Fruit fly (Drosophila melanogaster) whole organism, embryonic: ENCODE data around the gene Cyp4d14.

Experiments
- Atf6 ChIP-seq: fragments of 200-800 bp; sonication (Bioruptor generic); IDR thresholded peaks from 2 replicates; pipeline ENCODE4 v1.3.6; 2022; ENCODE audit warnings: missing biosample characterization, missing genetic modification characterization
- Awh ChIP-seq: fragments of 200-800 bp; sonication (Bioruptor generic); IDR thresholded peaks from 2 replicates; pipeline ENCODE4, ENCODE4 v1.3.6; 2022; ENCODE audit warnings: missing biosample characterization, missing genetic modification characterization
- C15 ChIP-seq: fragments of 200-800 bp; sonication (Bioruptor generic); IDR thresholded peaks from 3 replicates; pipeline ENCODE4 v1.3.6; 2022; ENCODE audit warnings: missing biosample characterization, missing genetic modification characterization
- CG10565 ChIP-seq: fragments of 200-800 bp; sonication (Bioruptor generic); optimal IDR thresholded peaks from 3 replicates; lab custom pipeline; 2016; ENCODE audit warnings: missing biosample characterization, mild to moderate bottlenecking, missing genetic modification characterization
- CG11398 ChIP-seq: fragments of 200-800 bp; sonication (Bioruptor generic); optimal IDR thresholded peaks from 2 replicates; lab custom pipeline; 2016; ENCODE audit warnings: missing biosample characterization, missing genetic modification characterization
- CG12155 ChIP-seq: fragments of 200-800 bp; sonication (Bioruptor generic); optimal IDR thresholded peaks from 3 replicates; lab custom pipeline; 2016; ENCODE audit warnings: missing biosample characterization, missing genetic modification characterization
- CG13424 ChIP-seq: fragments of 200-800 bp; sonication (Bioruptor generic); optimal IDR thresholded peaks from 2 replicates; lab custom pipeline; 2019; ENCODE audit warnings: missing biosample characterization, mild to moderate bottlenecking, missing genetic modification characterization, moderate library complexity
- CG14441 ChIP-seq: fragments of 200-800 bp; sonication (Bioruptor generic); IDR thresholded peaks from 2 replicates; pipeline ENCODE4 v1.3.6; 2022; ENCODE audit warnings: missing biosample characterization, missing genetic modification characterization
- CG15479 ChIP-seq: fragments of 200-800 bp; sonication (Bioruptor generic); optimal IDR thresholded peaks from 3 replicates; lab custom pipeline; 2019; ENCODE audit warnings: missing biosample characterization, mild to moderate bottlenecking, missing genetic modification characterization, moderate library complexity
- CG15696 ChIP-seq: fragments of 200-800 bp; sonication (Bioruptor generic); optimal IDR thresholded peaks from 2 replicates; lab custom pipeline; 2019; ENCODE audit warnings: missing biosample characterization, mild to moderate bottlenecking, missing genetic modification characterization, moderate library complexity
- CG1602 ChIP-seq: fragments of 200-800 bp; sonication (Bioruptor generic); optimal IDR thresholded peaks from 3 replicates; lab custom pipeline; 2016; ENCODE audit warnings: missing biosample characterization, missing genetic modification characterization
- CG1603 ChIP-seq: fragments of 200-800 bp; sonication (Bioruptor generic); optimal IDR thresholded peaks from 2 replicates; lab custom pipeline; 2019; ENCODE audit warnings: missing biosample characterization, mild to moderate bottlenecking, missing genetic modification characterization, moderate library complexity
- CG17568 ChIP-seq: fragments of 200-800 bp; sonication (Bioruptor generic); optimal IDR thresholded peaks from 2 replicates; lab custom pipeline; 2018; ENCODE audit warnings: missing biosample characterization, mild to moderate bottlenecking, missing genetic modification characterization, moderate library complexity
- CG30403 ChIP-seq: fragments of 200-800 bp; sonication (Bioruptor generic); optimal IDR thresholded peaks from 3 replicates; lab custom pipeline; 2016; ENCODE audit warnings: missing biosample characterization, missing genetic modification characterization
- CG31388 ChIP-seq: fragments of 200-800 bp; sonication (Bioruptor generic); optimal IDR thresholded peaks from 2 replicates; lab custom pipeline; 2016; ENCODE audit warnings: missing biosample characterization, missing genetic modification characterization
- CG3163 ChIP-seq: fragments of 200-800 bp; sonication (Bioruptor generic); optimal IDR thresholded peaks from 3 replicates; lab custom pipeline; 2016; ENCODE audit warnings: missing biosample characterization, missing genetic modification characterization
- CG3407 ChIP-seq: fragments of 200-800 bp; sonication (Bioruptor generic); optimal IDR thresholded peaks from 2 replicates; lab custom pipeline; 2018; ENCODE audit warnings: missing biosample characterization, mild to moderate bottlenecking, missing genetic modification characterization
- CG6175 ChIP-seq: fragments of 200-800 bp; sonication (Bioruptor generic); IDR thresholded peaks from 3 replicates; pipeline ENCODE4 v1.3.6; 2022; ENCODE audit warnings: missing biosample characterization, missing genetic modification characterization
- CG6683 ChIP-seq: fragments of 200-800 bp; sonication (Bioruptor generic); optimal IDR thresholded peaks from 2 replicates; lab custom pipeline; 2017; ENCODE audit warnings: missing biosample characterization, mild to moderate bottlenecking, missing genetic modification characterization, missing genetic modification reagents
- CG7963 ChIP-seq: fragments of 200-800 bp; sonication (Bioruptor generic); IDR thresholded peaks from 3 replicates; pipeline ENCODE4 v1.3.6; 2022; ENCODE audit warnings: missing biosample characterization, missing genetic modification characterization; ENCODE audit not compliant: partially characterized antibody
- CTCF ChIP-seq: fragments of 200-800 bp; sonication (Bioruptor generic); optimal IDR thresholded peaks from 2 replicates; lab custom pipeline; 2017; ENCODE audit warnings: missing biosample characterization, mild to moderate bottlenecking, missing genetic modification characterization, moderate library complexity
- Chrac-16 ChIP-seq: fragments of 200-800 bp; sonication (Bioruptor generic); optimal IDR thresholded peaks from 3 replicates; lab custom pipeline; 2016; ENCODE audit warnings: missing biosample characterization, missing genetic modification characterization
- Dek ChIP-seq: fragments of 200-800 bp; sonication (Bioruptor generic); optimal IDR thresholded peaks from 3 replicates; lab custom pipeline; 2019; ENCODE audit warnings: missing biosample characterization, mild to moderate bottlenecking, missing genetic modification characterization, moderate library complexity
- Dp ChIP-seq: fragments of 200-800 bp; sonication (Bioruptor generic); optimal IDR thresholded peaks from 2 replicates; lab custom pipeline; 2018; ENCODE audit warnings: missing biosample characterization, mild to moderate bottlenecking, missing genetic modification characterization, moderate library complexity
- Ets97D ChIP-seq: fragments of 200-800 bp; sonication (Bioruptor generic); optimal IDR thresholded peaks from 3 replicates; lab custom pipeline; 2016; ENCODE audit warnings: missing biosample characterization, missing genetic modification characterization
- HLH4C ChIP-seq: fragments of 200-800 bp; sonication (Bioruptor generic); IDR thresholded peaks from 3 replicates; pipeline ENCODE4 v1.3.6; 2022; ENCODE audit warnings: missing biosample characterization, missing genetic modification characterization; ENCODE audit not compliant: partially characterized antibody
- HmgZ ChIP-seq: fragments of 200-800 bp; sonication (Bioruptor generic); optimal IDR thresholded peaks from 2 replicates; lab custom pipeline; 2018; ENCODE audit warnings: missing biosample characterization, mild to moderate bottlenecking, missing genetic modification characterization
- NC2α ChIP-seq: fragments of 200-800 bp; sonication (Bioruptor generic); optimal IDR thresholded peaks from 2 replicates; lab custom pipeline; 2016; ENCODE audit warnings: missing biosample characterization, missing genetic modification characterization
- Oli ChIP-seq: fragments of 200-800 bp; sonication (Bioruptor generic); optimal IDR thresholded peaks from 2 replicates; lab custom pipeline; 2018; ENCODE audit warnings: missing biosample characterization, mild to moderate bottlenecking, missing genetic modification characterization, moderate library complexity
- Opbp ChIP-seq: fragments of 200-800 bp; sonication (Bioruptor generic); IDR thresholded peaks from 3 replicates; pipeline ENCODE4 v1.3.6; 2022; ENCODE audit warnings: missing biosample characterization, missing genetic modification characterization; ENCODE audit not compliant: partially characterized antibody
- Ssrp ChIP-seq: fragments of 200-800 bp; sonication (Bioruptor generic); optimal IDR thresholded peaks from 2 replicates; lab custom pipeline; 2018; ENCODE audit warnings: missing biosample characterization, mild to moderate bottlenecking, missing genetic modification characterization, moderate library complexity
- ab ChIP-seq: fragments of 200-800 bp; sonication (Bioruptor generic); optimal IDR thresholded peaks from 2 replicates; lab custom pipeline; 2016; ENCODE audit warnings: missing biosample characterization, missing genetic modification characterization
- abd-A ChIP-seq: fragments of 200-800 bp; sonication (Bioruptor generic); optimal IDR thresholded peaks from 3 replicates; lab custom pipeline; 2019; ENCODE audit warnings: missing biosample characterization, mild to moderate bottlenecking, missing genetic modification characterization, moderate library complexity
- da ChIP-seq: fragments of 200-800 bp; sonication (Bioruptor generic); optimal IDR thresholded peaks from 2 replicates; lab custom pipeline; 2016; ENCODE audit warnings: missing biosample characterization, missing genetic modification characterization
- dan ChIP-seq: fragments of 200-800 bp; sonication (Bioruptor generic); IDR thresholded peaks from 2 replicates; pipeline ENCODE4 v1.3.6; 2022; ENCODE audit warnings: missing biosample characterization, missing genetic modification characterization
- dimm ChIP-seq: fragments of 200-800 bp; sonication (Bioruptor generic); IDR thresholded peaks from 2 replicates; pipeline ENCODE4 v1.3.6; 2022; ENCODE audit warnings: missing biosample characterization, missing genetic modification characterization
- gem ChIP-seq: fragments of 200-800 bp; sonication (Bioruptor generic); optimal IDR thresholded peaks from 2 replicates; lab custom pipeline; 2019; ENCODE audit warnings: missing biosample characterization, mild to moderate bottlenecking, missing genetic modification characterization, moderate library complexity
- inv ChIP-seq: fragments of 200-800 bp; sonication (Bioruptor generic); IDR thresholded peaks from 2 replicates; pipeline ENCODE4 v1.3.6; 2022; ENCODE audit warnings: missing biosample characterization, missing genetic modification characterization; ENCODE audit not compliant: partially characterized antibody
- lmd ChIP-seq: fragments of 200-800 bp; sonication (Bioruptor generic); IDR thresholded peaks from 2 replicates; pipeline ENCODE4 v1.3.6; 2022; ENCODE audit warnings: missing biosample characterization, missing genetic modification characterization
- lola ChIP-seq, 3 experiments: fragments of >200 bp in 2 of 3; fragments of 200-800 bp in 1 of 3; sonication (Bioruptor generic) in 1 of 3; optimal IDR thresholded peaks; 2 replicates each; lab custom pipeline; 2017 to 2019; ENCODE audit warnings: missing biosample characterization in 3 of 3, missing genetic modification characterization in 3 of 3, mild to moderate bottlenecking in 1 of 3, moderate library complexity in 1 of 3
- mld ChIP-seq: fragments of 200-800 bp; sonication (Bioruptor generic); IDR thresholded peaks from 3 replicates; pipeline ENCODE4 v1.3.6; 2022; ENCODE audit warnings: missing biosample characterization, missing genetic modification characterization; ENCODE audit not compliant: partially characterized antibody
- nmo ChIP-seq: fragments of 200-800 bp; sonication (Bioruptor generic); optimal IDR thresholded peaks from 2 replicates; lab custom pipeline; 2018; ENCODE audit warnings: missing biosample characterization, mild to moderate bottlenecking, missing genetic modification characterization, moderate library complexity
- org-1 ChIP-seq: fragments of 200-800 bp; sonication (Bioruptor generic); optimal IDR thresholded peaks from 2 replicates; lab custom pipeline; 2017; ENCODE audit warnings: missing biosample characterization, missing genetic modification characterization
- phol ChIP-seq: fragments of 200-800 bp; sonication (Bioruptor generic); optimal IDR thresholded peaks from 3 replicates; lab custom pipeline; 2018; ENCODE audit warnings: missing biosample characterization, mild to moderate bottlenecking, missing genetic modification characterization, moderate library complexity
- psq ChIP-seq: fragments of 200-800 bp; sonication (Bioruptor generic); optimal IDR thresholded peaks from 2 replicates; lab custom pipeline; 2017; ENCODE audit warnings: missing biosample characterization, missing genetic modification characterization
- repo ChIP-seq: fragments of 200-800 bp; sonication (Bioruptor generic); optimal IDR thresholded peaks from 2 replicates; lab custom pipeline; 2016; ENCODE audit warnings: missing biosample characterization, missing genetic modification characterization
- salm ChIP-seq: fragments of 200-800 bp; sonication (Bioruptor generic); optimal IDR thresholded peaks from 2 replicates; lab custom pipeline; 2018; ENCODE audit warnings: missing biosample characterization, mild to moderate bottlenecking, missing genetic modification characterization
- sc ChIP-seq, 3 experiments: fragments of >200 bp in 2 of 3; fragments of 200-800 bp in 1 of 3; sonication (Bioruptor generic) in 1 of 3; optimal IDR thresholded peaks; 2 replicates in 2 of 3; 3 replicates in 1 of 3; lab custom pipeline; 2017; ENCODE audit warnings: mild to moderate bottlenecking in 1 of 3, missing biosample characterization in 1 of 3, missing genetic modification characterization in 1 of 3, missing genetic modification reagents in 1 of 3
- slou ChIP-seq: fragments of 200-800 bp; sonication (Bioruptor generic); optimal IDR thresholded peaks from 3 replicates; lab custom pipeline; 2016; ENCODE audit warnings: missing biosample characterization, missing genetic modification characterization
- zfh1 ChIP-seq: fragments of 200-800 bp; sonication (Bioruptor generic); IDR thresholded peaks from 3 replicates; pipeline ENCODE4 v1.3.6; 2022; ENCODE audit warnings: missing biosample characterization, missing genetic modification characterization

Gene Cyp4d14

DNA sequence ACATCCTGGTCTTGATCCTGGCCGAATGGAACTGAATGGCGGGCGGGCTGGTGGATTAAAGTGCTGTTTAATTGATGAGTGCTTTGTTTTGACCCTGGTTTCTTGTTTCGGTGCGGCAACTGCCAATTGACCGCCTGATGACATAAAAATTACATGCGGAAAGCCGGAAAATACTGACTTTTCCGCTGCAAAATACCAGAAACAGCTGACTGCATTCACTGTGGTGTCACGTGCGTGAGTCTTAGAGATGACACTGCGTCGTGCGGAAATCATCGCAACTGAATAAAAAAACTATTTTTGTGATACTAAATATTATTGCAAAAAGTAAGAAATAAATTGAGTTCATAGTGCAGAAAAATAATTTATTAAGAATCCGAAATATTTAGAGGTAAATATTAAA, 25.6 kb downstream of the Cyp4d14 start, which contains the start of gene bcn92 (continued):
- TF ChIP-seq CG3163 (no peak), CG11398 (GFP tag; lab: Kevin White, UChicago) (no peak), mld (GFP tag; lab: Robert Waterston, UW) (peak; percentile 86; the same call in 2 of the 3 replicates), CG17568 (GFP tag; lab: Kevin White, UChicago) (no peak), salm (no peak), gem (peak; percentile 56), dan (GFP tag; lab: Robert Waterston, UW) (no peak), Chrac-16 (peak; percentile 29), CG7963 (GFP tag; lab: Robert Waterston, UW) (peak; percentile 82), ab (GFP tag; lab: Kevin White, UChicago) (no peak), CG12155 (peak; percentile 18), abd-A (no peak), C15 (GFP tag; lab: Robert Waterston, UW) (no peak), CG1603 (tag; lab: Kevin White, UChicago) (peak; percentile 65), HmgZ (tag; lab: Kevin White, UChicago) (peak; percentile 45), NC2α (no peak), org-1 (GFP tag; lab: Kevin White, UChicago) (no peak), sc (optimal IDR thresholded peaks at IDR 0.05; lab: Kevin White, UChicago) (no peak), sc (GFP tag; optimal IDR thresholded peaks at IDR 0.05; lab: Kevin White, UChicago) (no peak), zfh1 (GFP tag; lab: Robert Waterston, UW) (no peak; the same call in 2 of the 3 replicates), CG30403 (GFP tag; lab: Kevin White, UChicago) (peak; percentile 61), CG15479 (GFP tag; lab: Kevin White, UChicago) (no peak), CG6175 (GFP tag; lab: Robert Waterston, UW) (no peak), Awh (GFP tag; lab: Robert Waterston, UW) (no peak), lmd (GFP tag; lab: Robert Waterston, UW) (no peak; the same call in 1 of the 2 replicates), lola (GFP tag; optimal IDR thresholded peaks at IDR 0.05; lab: Kevin White, UChicago) (peak in 1 of 3 experiments; percentile 21), CG1602 (GFP tag; lab: Kevin White, UChicago) (peak; percentile 25), CG10565 (GFP tag; lab: Kevin White, UChicago) (no peak), CTCF (GFP tag; lab: Kevin White, UChicago) (no peak), phol (tag; lab: Kevin White, UChicago) (peak; percentile 5), repo (GFP tag; lab: Kevin White, UChicago) (no peak), nmo (GFP tag; lab: Kevin White, UChicago) (peak; percentile 54), CG14441 (GFP tag; lab: Robert Waterston, UW) (peak; percentile 33; the same call in 1 of the 2 replicates), da (GFP tag; lab: Kevin White, UChicago) (no peak), CG13424 (tag; lab: Kevin White, UChicago) (peak; percentile 38), HLH4C (GFP tag; lab: Robert Waterston, UW) (peak; percentile 87), Atf6 (GFP tag; lab: Robert Waterston, UW) (0 out of 2 replicates have a peak, but pooled peaks have one; percentile 23), Ets97D (GFP tag; lab: Kevin White, UChicago) (peak; percentile 48), Opbp (GFP tag; lab: Robert Waterston, UW) (peak; percentile 94), inv (peak; percentile 93), Ssrp (tag; lab: Kevin White, UChicago) (peak; percentile 2), CG3407 (GFP tag; lab: Kevin White, UChicago) (no peak), Dek (tag; lab: Kevin White, UChicago) (peak; percentile 16), dimm (GFP tag; lab: Robert Waterston, UW) (no peak), Dp (peak; percentile 10), CG31388 (GFP tag; lab: Kevin White, UChicago) (no peak), slou (GFP tag; lab: Kevin White, UChicago) (no peak), CG6683 (GFP tag; lab: Kevin White, UChicago) (no peak), CG15696 (no peak), psq (no peak), Oli (no peak)
